Worm (Caenorhabditis elegans) whole organism, L2 larva: ENCODE results near the gene fbxa-139.
"Not testable (repeated sequence)": the region's sequence is repeated elsewhere in the genome, so short reads cannot be mapped to it uniquely, and the experiment has no call there.

ENCODE experiments used
- C34F6.9 ChIP-seq: fragments of 150-350 bp; optimal IDR thresholded peaks from 2 replicates; lab custom pipeline; 2014; ENCODE audit warnings: missing biosample characterization, missing genetic modification characterization
- F13H6.1 ChIP-seq: sonication (generic microtip); optimal IDR thresholded peaks from 2 replicates; lab custom pipeline; 2016; ENCODE audit warnings: missing genetic modification characterization, missing compliant biosample characterization
- R02D3.7 ChIP-seq: fragments of 150-350 bp; optimal IDR thresholded peaks from 2 replicates; lab custom pipeline; 2014; ENCODE audit warnings: missing biosample characterization, missing genetic modification characterization
- ama-1 ChIP-seq: fragments of 150-350 bp; optimal IDR thresholded peaks from 2 replicates; lab custom pipeline; 2018; ENCODE audit warnings: inconsistent platforms
- blmp-1 ChIP-seq: sonication (generic microtip); optimal IDR thresholded peaks from 2 replicates; lab custom pipeline; 2017; ENCODE audit warnings: missing genetic modification characterization, mild to moderate bottlenecking, missing compliant biosample characterization, antibody characterized with exemption, moderate library complexity; ENCODE audit not compliant: insufficient read depth
- ceh-82 ChIP-seq: fragments of 150-350 bp; optimal IDR thresholded peaks from 2 replicates; lab custom pipeline; 2014; ENCODE audit warnings: missing biosample characterization, missing genetic modification characterization
- crh-2 ChIP-seq: sonication (generic microtip); optimal IDR thresholded peaks from 2 replicates; lab custom pipeline; 2017; ENCODE audit warnings: missing biosample characterization, missing genetic modification characterization
- elt-1 ChIP-seq: fragments of 150-350 bp; optimal IDR thresholded peaks from 2 replicates; lab custom pipeline; 2014; ENCODE audit warnings: missing biosample characterization, missing genetic modification characterization
- elt-3 ChIP-seq: sonication (generic microtip); optimal IDR thresholded peaks from 2 replicates; lab custom pipeline; 2017; ENCODE audit warnings: missing biosample characterization, missing genetic modification characterization
- gmeb-1 ChIP-seq: fragments of 150-350 bp; optimal IDR thresholded peaks from 2 replicates; lab custom pipeline; 2014; ENCODE audit warnings: missing biosample characterization, missing genetic modification characterization
- lin-11 ChIP-seq: fragments of 150-350 bp; sonication (generic microtip); optimal IDR thresholded peaks from 2 replicates; lab custom pipeline; 2014; ENCODE audit warnings: missing biosample characterization, missing genetic modification characterization, inconsistent platforms, mixed read lengths
- lin-13 ChIP-seq: fragments of 150-350 bp; optimal IDR thresholded peaks from 2 replicates; lab custom pipeline; 2014; ENCODE audit warnings: missing biosample characterization, missing genetic modification reagents, missing genetic modification characterization
- lsy-2 ChIP-seq, 2 experiments: fragments of 150-350 bp in 1 of 2; sonication (generic microtip) in 1 of 2; optimal IDR thresholded peaks; 2 replicates each; lab custom pipeline; 2014 to 2017; ENCODE audit warnings: missing biosample characterization in 2 of 2, missing genetic modification characterization in 2 of 2
- nhr-129 ChIP-seq: fragments of 150-350 bp; optimal IDR thresholded peaks from 2 replicates; lab custom pipeline; 2014; ENCODE audit warnings: missing biosample characterization, missing genetic modification characterization
- nhr-237 ChIP-seq: fragments of 150-350 bp; optimal IDR thresholded peaks from 2 replicates; lab custom pipeline; 2014; ENCODE audit warnings: missing biosample characterization, missing genetic modification characterization
- nhr-25 ChIP-seq: fragments of 150-350 bp; sonication (generic microtip); optimal IDR thresholded peaks from 3 replicates; lab custom pipeline; 2014; ENCODE audit warnings: missing biosample characterization, missing genetic modification characterization
- nhr-77 ChIP-seq: fragments of 150-350 bp; optimal IDR thresholded peaks from 2 replicates; lab custom pipeline; 2014; ENCODE audit warnings: missing biosample characterization, missing genetic modification characterization
- peb-1 ChIP-seq: fragments of 150-350 bp; optimal IDR thresholded peaks from 2 replicates; lab custom pipeline; 2014; ENCODE audit warnings: missing biosample characterization, missing genetic modification characterization
- skn-1 ChIP-seq: sonication (generic microtip); optimal IDR thresholded peaks from 2 replicates; lab custom pipeline; 2017; ENCODE audit warnings: missing biosample characterization, missing genetic modification characterization
- sma-3 ChIP-seq: sonication (generic microtip); optimal IDR thresholded peaks from 2 replicates; lab custom pipeline; 2016; ENCODE audit warnings: missing genetic modification reagents, missing genetic modification characterization, missing compliant biosample characterization
- sma-9 ChIP-seq, 2 experiments: fragments of 150-350 bp in 1 of 2; sonication (generic microtip) in 1 of 2; optimal IDR thresholded peaks; 2 replicates each; lab custom pipeline; 2014 to 2016; ENCODE audit warnings: missing genetic modification characterization in 2 of 2, mild to moderate bottlenecking in 1 of 2, missing biosample characterization in 1 of 2, missing compliant biosample characterization in 1 of 2, missing genetic modification reagents in 1 of 2, moderate library complexity in 1 of 2
- snpc-4 ChIP-seq: fragments of 150-350 bp; optimal IDR thresholded peaks from 2 replicates; lab custom pipeline; 2014; ENCODE audit warnings: missing biosample characterization, missing genetic modification characterization
- unc-39 ChIP-seq: fragments of 150-350 bp; optimal IDR thresholded peaks from 2 replicates; lab custom pipeline; 2014; ENCODE audit warnings: missing biosample characterization, missing genetic modification characterization
- unc-55 ChIP-seq: fragments of 150-350 bp; sonication (generic microtip); optimal IDR thresholded peaks from 3 replicates; lab custom pipeline; 2014; ENCODE audit warnings: missing biosample characterization, missing genetic modification reagents, missing genetic modification characterization
- zag-1 ChIP-seq: fragments of 150-350 bp; optimal IDR thresholded peaks from 2 replicates; lab custom pipeline; 2014; ENCODE audit warnings: missing biosample characterization, missing genetic modification characterization
- ztf-1 ChIP-seq: fragments of 200-800 bp; sonication (Bioruptor generic); conservative IDR thresholded peaks from 2 replicates; pipeline ENCODE4 v1.3.6; 2022; ENCODE audit warnings: missing genetic modification characterization, missing compliant biosample characterization
- ztf-11 ChIP-seq: sonication (generic microtip); optimal IDR thresholded peaks from 2 replicates; lab custom pipeline; 2017; ENCODE audit warnings: missing biosample characterization, missing genetic modification characterization
- ztf-4 ChIP-seq: fragments of 150-350 bp; optimal IDR thresholded peaks from 2 replicates; lab custom pipeline; 2014; ENCODE audit warnings: missing biosample characterization, missing genetic modification characterization

Gene fbxa-139

ce11 chrV:15602253-15602652 is 7.8 kb upstream of the fbxa-139 start, which contains the start of gene fbxa-152:
fbxa-152 (minus strand) TSS chrV:15602353.
- TF ChIP-seq ztf-1 (GFP tag; lab: Robert Waterston, UW) (no peak), ama-1 (lab: Kevin White, UChicago) (no peak), snpc-4 (no peak), unc-55 (no peak), lin-11 (tag; lab: Kevin White, UChicago) (no peak), ztf-4 (tag; lab: Kevin White, UChicago) (no peak), peb-1 (tag; lab: Kevin White, UChicago) (no peak), ceh-82 (tag; lab: Kevin White, UChicago) (no peak), nhr-77 (tag; lab: Kevin White, UChicago) (no peak), nhr-237 (no peak), ztf-11 (tag; lab: Kevin White, UChicago) (no peak), nhr-25 (tag; lab: Kevin White, UChicago) (no peak), elt-3 (no peak), sma-3 (GFP tag; lab: Kevin White, UChicago) (no peak)

ce11 chrV:15599762-15600161 is 5.3 kb upstream of the fbxa-139 start, which contains the start of gene B0391.14:
B0391.14 (minus strand) TSS chrV:15599862.
- TF ChIP-seq unc-39 (tag; lab: Kevin White, UChicago); elt-1; gmeb-1 (tag; lab: Kevin White, UChicago): not testable (repeated sequence)

- TF ChIP-seq F13H6.1 (tag; lab: Kevin White, UChicago) (peak; percentile 25), sma-3 (GFP tag; lab: Kevin White, UChicago) (peak; percentile 49), lsy-2 (tag; optimal IDR thresholded peaks at IDR 0.05; lab: Kevin White, UChicago) (peak; percentile 65 to 95), lin-13 (GFP tag; lab: Kevin White, UChicago) (peak; percentile 9), crh-2 (peak; percentile 24), nhr-129 (tag; lab: Kevin White, UChicago) (peak; percentile 7), unc-55 (peak; percentile 65)
Measured at ce11 chrV:15590183-15590667, 4.2 kb downstream of the fbxa-139 start, which contains the start of gene F28F8.7. F28F8.7 (minus strand) TSS chrV:15590617.

ce11 chrV:15578386-15578785 is 16.1 kb downstream of the fbxa-139 start, which contains the start of gene F28F8.9:
F28F8.9 (minus strand) TSS chrV:15578673.
- TF ChIP-seq R02D3.7 (tag; lab: Kevin White, UChicago) (peak; percentile 87), unc-55 (peak; percentile 62), sma-9 (GFP tag; optimal IDR thresholded peaks at IDR 0.05; lab: Kevin White, UChicago) (peak; percentile 39), sma-9 (tag; optimal IDR thresholded peaks at IDR 0.05; lab: Kevin White, UChicago) (no peak), lin-13 (GFP tag; lab: Kevin White, UChicago) (peak; percentile 35), C34F6.9 (peak; percentile 55), gmeb-1 (tag; lab: Kevin White, UChicago) (peak; percentile 90), blmp-1 (tag; lab: Kevin White, UChicago) (no peak), lsy-2 (tag; optimal IDR thresholded peaks at IDR 0.05; lab: Kevin White, UChicago) (peak in 1 of 2 experiments; percentile 74), nhr-129 (tag; lab: Kevin White, UChicago) (peak; percentile 66), snpc-4 (peak; percentile 36), skn-1 (tag; lab: Kevin White, UChicago) (no peak), elt-1 (no peak), crh-2 (peak; percentile 32), zag-1 (tag; lab: Kevin White, UChicago) (no peak), sma-3 (GFP tag; lab: Kevin White, UChicago) (peak; percentile 4)

ce11 chrV:15577395-15577896 is 17.0 kb downstream of the fbxa-139 start, which contains the start of gene atx-3:
atx-3 (minus strand) TSS chrV:15577445.
- TF ChIP-seq nhr-25 (tag; lab: Kevin White, UChicago), result peak; percentile 34
- TF ChIP-seq sma-9 (GFP tag; optimal IDR thresholded peaks at IDR 0.05; lab: Kevin White, UChicago), result no peak
- no peak for TF ChIP-seq sma-9 (tag; optimal IDR thresholded peaks at IDR 0.05; lab: Kevin White, UChicago)

ce11 chrV:15575305-15575704 is 19.2 kb downstream of the fbxa-139 start, which contains the start of gene mdt-28:
mdt-28 (minus strand) TSS chrV:15575405.
- TF ChIP-seq ztf-1 (GFP tag; lab: Robert Waterston, UW) (no peak), elt-3 (no peak), nhr-25 (tag; lab: Kevin White, UChicago) (no peak)
